Worm (Caenorhabditis elegans) whole organism, late embryonic: ENCODE measurements around the gene C33D9.13.

Experiments used
- ama-1 ChIP-seq: fragments of 150-350 bp; optimal IDR thresholded peaks from 2 replicates; lab custom pipeline; 2014
- ceh-30 ChIP-seq: fragments of 150-350 bp; optimal IDR thresholded peaks from 2 replicates; lab custom pipeline; 2014; ENCODE audit warnings: missing biosample characterization, missing genetic modification characterization
- ets-4 ChIP-seq: sonication (generic microtip); optimal IDR thresholded peaks from 2 replicates; lab custom pipeline; 2016; ENCODE audit warnings: missing genetic modification characterization, missing compliant biosample characterization
- lin-11 ChIP-seq: fragments of 200-800 bp; sonication (Bioruptor generic); optimal IDR thresholded peaks from 2 replicates; lab custom pipeline; 2018; ENCODE audit warnings: mild to moderate bottlenecking, missing genetic modification characterization, missing compliant biosample characterization
- nhr-11 ChIP-seq: fragments of 150-350 bp; optimal IDR thresholded peaks from 2 replicates; lab custom pipeline; 2014; ENCODE audit warnings: missing biosample characterization, missing genetic modification characterization
- tbx-2 ChIP-seq: sonication (generic microtip); optimal IDR thresholded peaks from 2 replicates; lab custom pipeline; 2016; ENCODE audit warnings: missing genetic modification characterization, missing compliant biosample characterization

DNA sequence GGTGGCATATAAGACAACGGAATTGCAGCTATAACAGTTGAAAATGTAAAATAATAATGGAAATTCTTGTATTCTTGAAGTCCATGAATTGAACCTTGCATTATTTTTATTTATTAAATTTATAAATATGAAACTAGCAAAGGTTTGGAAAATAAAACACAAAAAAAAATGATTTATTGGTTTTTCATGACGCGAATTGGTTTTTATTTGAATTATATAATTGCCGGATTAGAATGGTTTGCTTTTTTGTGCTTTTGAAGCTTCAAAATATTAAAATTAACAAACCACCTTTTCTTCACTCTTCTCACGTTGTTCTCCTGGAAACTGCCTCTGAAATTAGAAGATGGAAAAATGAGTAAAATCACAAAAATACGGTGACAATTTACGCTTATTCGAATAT is 5.1 kb upstream of the C33D9.13 start, which contains the start of gene sru-35:
- TF ChIP-seq ceh-30 (no peak), nhr-11 (no peak), tbx-2 (tag; lab: Kevin White, UChicago) (no peak), ets-4 (tag; lab: Kevin White, UChicago) (no peak), ama-1 (lab: Kevin White, UChicago) (no peak), lin-11 (tag; lab: Kevin White, UChicago) (no peak)
